Worm (Caenorhabditis elegans): ENCODE data around the gene C06E7.4.

The C06E7.4 gene

ce11 chrIV:5879853-5880252 is 20.1 kb upstream of the C06E7.4 start, which contains the start of gene srv-22:
TSS of gene srv-22 (minus strand) at chrIV:5879953.
- TF ChIP-seq fos-1 (tag; optimal IDR thresholded peaks at IDR 0.05) (no peak), lin-15B (tag; optimal IDR thresholded peaks at IDR 0.05) (no peak), nhr-76 (tag; optimal IDR thresholded peaks at IDR 0.05) (no peak), nhr-84 (tag; optimal IDR thresholded peaks at IDR 0.05) (no peak), egl-27 (tag; optimal IDR thresholded peaks at IDR 0.05) (no peak), unc-86 (tag; optimal IDR thresholded peaks at IDR 0.05) (no peak), grh-1 (GFP tag; IDR thresholded peaks at IDR 0.05) (no peak), lsy-2 (tag; optimal IDR thresholded peaks at IDR 0.05) (no peak), zag-1 (tag; optimal IDR thresholded peaks at IDR 0.05) (no peak), nhr-20 (tag; optimal IDR thresholded peaks at IDR 0.05) (no peak), lir-3 (tag; optimal IDR thresholded peaks at IDR 0.05; ENCODE audit: poor library complexity) (no peak), mdl-1 (tag; optimal IDR thresholded peaks at IDR 0.05) (no peak), hlh-4 (tag; optimal IDR thresholded peaks at IDR 0.05) (no peak), hpl-2 (GFP tag; optimal IDR thresholded peaks at IDR 0.05) (no peak), nhr-90 (tag; optimal IDR thresholded peaks at IDR 0.05; ENCODE audit: poor library complexity) (no peak), swsn-7 (tag; optimal IDR thresholded peaks at IDR 0.05) (no peak), ztf-11 (tag; optimal IDR thresholded peaks at IDR 0.05) (no peak), ceh-63 (GFP tag; optimal IDR thresholded peaks at IDR 0.05) (no peak), tbx-2 (tag; optimal IDR thresholded peaks at IDR 0.05) (no peak), alr-1 (tag; optimal IDR thresholded peaks at IDR 0.05; ENCODE audit: borderline replicate concordance) (no peak)

ce11 chrIV:5877246-5877645 is 17.5 kb upstream of the C06E7.4 start, which contains the start of gene srv-21:
TSS of gene srv-21 (minus strand) at chrIV:5877346.
- TF ChIP-seq C34B4.2 (tag; optimal IDR thresholded peaks at IDR 0.05), result no peak
- TF ChIP-seq hlh-4 (tag; optimal IDR thresholded peaks at IDR 0.05), result no peak
- TF ChIP-seq aha-1 (tag; optimal IDR thresholded peaks at IDR 0.05), result no peak
- TF ChIP-seq unc-62 (GFP tag; optimal IDR thresholded peaks at IDR 0.05), result no peak
- no peak for TF ChIP-seq lsy-2 (tag; optimal IDR thresholded peaks at IDR 0.05)
- no peak for TF ChIP-seq C04F5.9 (tag; optimal IDR thresholded peaks at IDR 0.05)
- no peak for TF ChIP-seq snu-23 (GFP tag; optimal IDR thresholded peaks at IDR 0.05)
- no peak for TF ChIP-seq pag-3 (tag; optimal IDR thresholded peaks at IDR 0.05; ENCODE audit: borderline replicate concordance, insufficient read depth)
- no peak for TF ChIP-seq zip-4 (GFP tag; optimal IDR thresholded peaks at IDR 0.05)
- no peak for TF ChIP-seq hlh-17 (GFP tag; optimal IDR thresholded peaks at IDR 0.05; ENCODE audit: borderline replicate concordance)
- TF ChIP-seq pqm-1 (tag; optimal IDR thresholded peaks at IDR 0.05), result no peak
- TF ChIP-seq ama-1 (optimal IDR thresholded peaks at IDR 0.05), result no peak
- TF ChIP-seq lin-14 (GFP tag; optimal IDR thresholded peaks at IDR 0.05), result no peak
- TF ChIP-seq egl-13 (tag; optimal IDR thresholded peaks at IDR 0.05), result no peak
- TF ChIP-seq lin-35 (GFP tag; optimal IDR thresholded peaks at IDR 0.05), result no peak
- TF ChIP-seq efl-3 (GFP tag; optimal IDR thresholded peaks at IDR 0.05), result no peak
- no peak for TF ChIP-seq nhr-12 (tag; optimal IDR thresholded peaks at IDR 0.05)
- no peak for TF ChIP-seq mep-1 (tag; optimal IDR thresholded peaks at IDR 0.05)

- TF ChIP-seq ceh-8 (GFP tag; optimal IDR thresholded peaks at IDR 0.05) (no peak), ceh-88 (GFP tag; IDR thresholded peaks at IDR 0.05) (no peak), nhr-11 (tag; optimal IDR thresholded peaks at IDR 0.05) (no peak), lin-15B (tag; optimal IDR thresholded peaks at IDR 0.05) (no peak), lsy-2 (tag; optimal IDR thresholded peaks at IDR 0.05) (no peak), elt-3 (tag; optimal IDR thresholded peaks at IDR 0.05) (no peak)
These were observed 14.0 kb upstream of the C06E7.4 start, which contains the start of gene srv-19 for ce11 chrIV:5873825-5874224. TSS of gene srv-19 (minus strand) at chrIV:5873925.

Data from whole organism, L1 larva.